Worm (Caenorhabditis elegans) whole organism, midembryonic: ENCODE measurements around the gene ubc-21.

Experiments used
- T22C8.4 ChIP-seq: fragments of 200-800 bp; sonication (Bioruptor generic); IDR thresholded peaks from 2 replicates; pipeline ENCODE4 v1.3.6; 2022; ENCODE audit warnings: missing genetic modification characterization, missing compliant biosample characterization
- cog-1 ChIP-seq: sonication (generic microtip); optimal IDR thresholded peaks from 2 replicates; lab custom pipeline; 2016; ENCODE audit warnings: missing genetic modification characterization, missing compliant biosample characterization
- flt-1 ChIP-seq: fragments of 200-800 bp; sonication (Bioruptor generic); IDR thresholded peaks from 2 replicates; pipeline ENCODE4 v1.3.6; 2022; ENCODE audit warnings: missing genetic modification characterization, missing compliant biosample characterization
- klf-2 ChIP-seq: fragments of 200-800 bp; sonication (Bioruptor generic); conservative IDR thresholded peaks from 2 replicates; pipeline ENCODE4 v1.3.6; 2022; ENCODE audit warnings: missing genetic modification reagents, missing genetic modification characterization, missing compliant biosample characterization
- med-1 ChIP-seq: sonication (generic microtip); optimal IDR thresholded peaks from 2 replicates; lab custom pipeline; 2017; ENCODE audit warnings: missing genetic modification characterization, mild to moderate bottlenecking, missing compliant biosample characterization, antibody characterized with exemption, missing genetic modification reagents; ENCODE audit not compliant: insufficient read depth
- ref-1 ChIP-seq: fragments of 200-800 bp; sonication (Bioruptor generic); conservative IDR thresholded peaks from 2 replicates; pipeline ENCODE4 v1.3.6; 2022; ENCODE audit warnings: missing genetic modification reagents, missing genetic modification characterization, missing compliant biosample characterization
- tab-1 ChIP-seq: fragments of 200-800 bp; sonication (Bioruptor generic); IDR thresholded peaks from 2 replicates; pipeline ENCODE4 v1.3.6; 2022; ENCODE audit warnings: missing genetic modification characterization, missing compliant biosample characterization
- ztf-23 ChIP-seq: fragments of 200-800 bp; sonication (Bioruptor generic); IDR thresholded peaks from 2 replicates; pipeline ENCODE4 v1.3.6; 2022; ENCODE audit warnings: missing genetic modification reagents, missing genetic modification characterization, missing compliant biosample characterization
- ztf-29 ChIP-seq: fragments of 200-800 bp; sonication (Bioruptor generic); IDR thresholded peaks from 2 replicates; pipeline ENCODE4 v1.3.6; 2022; ENCODE audit warnings: missing genetic modification reagents, missing genetic modification characterization, missing compliant biosample characterization

The ubc-21 gene

DNA sequence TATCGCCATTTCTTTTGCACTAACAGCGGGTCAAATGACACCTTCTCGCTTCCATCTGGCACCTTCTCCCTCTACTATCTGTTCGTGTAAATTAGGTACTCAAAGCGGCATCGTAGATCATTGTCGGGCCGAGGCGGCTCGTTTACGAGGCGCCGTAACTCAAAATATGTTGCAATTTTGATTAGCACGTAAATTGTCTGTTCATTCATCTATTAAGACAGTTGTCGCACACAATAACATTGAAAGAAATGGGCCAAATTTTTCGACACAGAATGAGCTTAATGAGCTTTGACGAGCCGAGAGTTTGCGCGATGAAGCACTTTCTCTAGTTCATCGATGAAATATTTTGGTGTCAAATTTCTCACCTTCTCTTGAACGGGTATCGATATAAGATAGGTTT, 33.5 kb downstream of the ubc-21 start:
- TF ChIP-seq T22C8.4 = no peak
- no peak for TF ChIP-seq klf-2 (GFP tag; lab: Robert Waterston, UW)

DNA sequence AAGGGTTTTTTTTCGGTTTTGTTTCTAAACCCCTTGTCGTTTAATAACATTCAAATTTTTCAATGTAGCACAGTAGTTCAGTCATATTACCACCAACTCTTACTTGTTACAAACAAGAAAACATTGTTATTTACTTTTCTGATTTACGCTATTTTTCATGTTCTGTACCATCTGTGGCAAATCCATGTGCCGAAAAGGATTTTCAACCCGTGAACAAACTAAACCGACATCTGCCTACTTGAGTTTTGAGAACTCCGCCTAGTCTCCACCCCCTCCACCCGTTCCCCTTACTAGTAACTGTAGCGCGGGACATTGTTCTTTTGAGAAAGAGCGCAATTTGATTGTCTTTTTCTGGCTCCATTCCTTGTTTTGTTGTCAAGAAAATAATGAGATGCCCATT, 35.7 kb downstream of the ubc-21 start, which contains the start of gene ensh-1:
ensh-1 (plus strand) TSS at position 301 of the 400 bp plus-strand sequence.
- TF ChIP-seq T22C8.4 (no peak), tab-1 (no peak), cog-1 (tag; lab: Kevin White, UChicago) (no peak), ref-1 (GFP tag; lab: Robert Waterston, UW) (no peak), flt-1 (GFP tag; lab: Robert Waterston, UW) (no peak), med-1 (GFP tag; lab: Kevin White, UChicago) (no peak), ztf-29 (no peak), ztf-23 (no peak), klf-2 (GFP tag; lab: Robert Waterston, UW) (no peak)

DNA sequence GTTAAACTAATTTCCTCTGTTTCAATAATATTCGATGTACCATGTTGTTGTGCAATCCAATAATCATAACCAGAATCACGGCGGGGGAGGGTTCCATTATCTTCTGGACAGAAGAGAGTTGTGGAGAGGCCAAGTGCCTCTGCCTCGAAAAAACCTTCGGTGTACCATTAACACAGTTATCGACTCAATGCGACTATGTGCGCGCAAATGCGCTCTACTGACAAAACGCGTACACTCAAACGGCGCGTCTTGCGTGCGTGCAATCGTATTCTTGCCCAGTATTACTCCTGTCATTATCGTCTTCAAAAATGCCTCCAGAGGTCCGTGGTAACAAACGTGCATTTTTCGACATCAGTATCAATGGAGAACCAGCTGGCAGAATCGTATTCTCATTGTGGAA, 41.7 kb downstream of the ubc-21 start, which contains the start of gene cyn-8:
cyn-8 (plus strand) TSS at position 217 of the 400 bp plus-strand sequence.
- TF ChIP-seq cog-1 (tag; lab: Kevin White, UChicago) (no peak), tab-1 (0 out of 2 replicates have a peak, but pooled peaks have one; percentile 32), ztf-23 (no peak), T22C8.4 (no peak), ztf-29 (no peak)

DNA sequence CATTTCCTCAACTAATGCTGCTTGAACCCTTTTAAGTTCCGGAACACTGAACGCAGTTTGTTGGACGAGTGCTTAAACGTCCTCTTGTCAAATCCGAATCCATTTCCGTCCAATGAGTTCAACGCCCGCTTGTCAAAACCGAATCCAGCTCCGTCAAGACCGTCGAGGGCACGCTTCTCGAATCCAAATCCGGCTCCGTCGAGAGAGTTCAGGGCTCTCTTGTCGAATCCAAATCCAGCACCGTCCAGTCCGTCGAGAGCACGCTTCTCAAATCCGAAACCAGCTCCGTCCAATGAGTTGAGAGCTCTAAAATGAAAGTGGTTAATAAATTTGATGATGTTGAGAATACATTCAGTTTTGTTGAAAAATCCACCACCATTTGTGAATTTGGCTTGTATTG, 48.3 kb downstream of the ubc-21 start:
- no peak for TF ChIP-seq med-1 (GFP tag; lab: Kevin White, UChicago)
- TF ChIP-seq klf-2 (GFP tag; lab: Robert Waterston, UW) = no peak
- no peak for TF ChIP-seq tab-1
- no peak for TF ChIP-seq ref-1 (GFP tag; lab: Robert Waterston, UW)
- no peak for TF ChIP-seq ztf-29
- no peak for TF ChIP-seq cog-1 (tag; lab: Kevin White, UChicago)
- TF ChIP-seq flt-1 (GFP tag; lab: Robert Waterston, UW) = no peak
- no peak for TF ChIP-seq ztf-23
- TF ChIP-seq T22C8.4 = no peak

DNA sequence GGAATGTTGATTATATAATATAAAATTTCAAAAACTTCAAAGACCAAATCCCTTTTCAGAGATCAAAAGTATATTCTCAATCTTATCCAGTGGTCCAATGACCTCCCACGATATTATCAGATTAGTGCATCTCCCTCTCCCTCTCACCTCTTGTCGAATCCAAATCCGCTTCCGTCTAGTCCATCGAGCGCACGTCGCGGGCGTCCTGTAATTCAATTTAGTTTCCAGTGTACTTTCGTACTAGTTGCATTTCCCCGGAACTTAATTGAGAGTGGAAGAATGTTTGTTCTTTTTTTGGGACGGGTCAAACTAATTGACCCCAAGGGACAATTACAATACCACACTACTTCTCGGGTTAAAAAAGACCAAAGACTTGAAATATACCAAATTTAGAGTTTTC, 49.4 kb downstream of the ubc-21 start:
- TF ChIP-seq flt-1 (GFP tag; lab: Robert Waterston, UW) (no peak), ztf-23 (no peak), med-1 (GFP tag; lab: Kevin White, UChicago) (no peak), ztf-29 (no peak), klf-2 (GFP tag; lab: Robert Waterston, UW) (no peak), cog-1 (tag; lab: Kevin White, UChicago) (no peak)

DNA sequence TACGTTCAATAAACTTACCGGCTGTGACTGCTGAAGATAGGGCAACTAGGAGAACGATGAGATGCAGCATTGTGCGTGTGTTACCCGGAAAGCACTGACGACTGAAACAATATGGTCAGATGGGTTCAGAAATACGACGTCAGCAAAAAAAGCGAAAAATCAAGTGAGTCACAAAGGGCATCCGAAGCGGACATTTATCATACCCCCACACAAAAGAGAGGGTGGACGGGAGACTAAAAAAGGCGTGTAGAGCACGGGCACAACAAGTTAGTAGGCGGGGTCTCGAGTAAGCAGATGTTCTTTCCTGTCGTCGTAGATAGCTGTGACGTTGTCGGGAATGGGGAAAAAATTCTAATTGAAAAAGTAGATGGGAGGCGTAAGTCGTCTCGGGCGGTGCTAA, 49.9 kb downstream of the ubc-21 start, which contains the start of gene nlp-14:
nlp-14 (minus strand) TSS at position 101 of the 400 bp plus-strand sequence.
- TF ChIP-seq cog-1 (tag; lab: Kevin White, UChicago) = no peak
- no peak for TF ChIP-seq T22C8.4
- no peak for TF ChIP-seq ref-1 (GFP tag; lab: Robert Waterston, UW)
- TF ChIP-seq flt-1 (GFP tag; lab: Robert Waterston, UW) = no peak
- no peak for TF ChIP-seq med-1 (GFP tag; lab: Kevin White, UChicago)
- TF ChIP-seq ztf-29 = no peak
- no peak for TF ChIP-seq klf-2 (GFP tag; lab: Robert Waterston, UW)
- no peak for TF ChIP-seq tab-1
- no peak for TF ChIP-seq ztf-23

DNA sequence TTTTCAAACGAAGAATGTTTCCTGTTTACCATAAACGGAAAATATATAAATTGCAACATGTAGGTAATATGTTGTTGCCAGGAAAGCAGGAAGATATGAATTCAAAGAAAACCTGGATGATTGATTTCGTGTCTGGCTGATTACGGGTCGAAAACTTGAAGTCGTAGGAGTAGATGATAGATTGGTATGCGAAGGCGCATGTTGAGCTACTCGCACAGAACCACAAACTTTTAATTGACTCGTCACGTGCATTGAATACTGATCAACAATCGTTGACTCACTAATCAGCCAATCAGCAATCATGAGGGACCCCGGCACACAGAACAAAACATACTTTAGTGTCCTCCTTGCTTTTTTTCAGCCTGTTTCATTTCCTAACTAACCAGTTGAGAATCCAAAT, 51.8 kb downstream of the ubc-21 start:
- TF ChIP-seq T22C8.4 (no peak), ztf-29 (no peak), tab-1 (no peak), flt-1 (GFP tag; lab: Robert Waterston, UW) (no peak), cog-1 (tag; lab: Kevin White, UChicago) (no peak), ztf-23 (no peak)
